Worm (Caenorhabditis elegans) whole organism, L4/young adult: Measurements from ENCODE around the gene math-4.

Experiments used
- W03F9.2 ChIP-seq: fragments of 150-350 bp; optimal IDR thresholded peaks from 2 replicates; lab custom pipeline; 2014; ENCODE audit warnings: missing biosample characterization, missing genetic modification characterization
- dao-5 ChIP-seq: sonication (generic microtip); optimal IDR thresholded peaks from 2 replicates; lab custom pipeline; 2016; ENCODE audit warnings: missing genotype, missing genetic modification characterization, moderate library complexity, missing compliant biosample characterization

DNA sequence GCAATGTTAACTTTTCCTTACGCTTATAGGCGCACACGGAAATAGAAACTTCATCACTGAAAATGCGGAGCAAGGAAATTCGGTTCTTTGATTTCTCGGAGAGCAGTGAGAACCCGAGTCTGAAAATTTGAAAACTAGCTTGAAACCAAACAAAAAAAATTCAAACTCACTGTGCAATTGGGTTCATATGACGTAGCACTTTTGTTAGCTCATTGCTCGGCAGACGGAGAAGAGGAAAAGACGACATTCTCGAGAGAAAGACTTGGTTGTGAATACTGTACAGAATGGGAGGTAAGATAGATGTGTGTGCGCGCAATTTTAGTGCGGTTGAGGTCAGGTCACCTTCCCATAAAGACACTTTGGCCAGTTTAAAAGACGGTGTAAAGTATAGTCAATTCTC, 32.0 kb downstream of the math-4 start, which contains the start of the genes F36H5.13 and F36H5.8:
- no peak for TF ChIP-seq dao-5
- no peak for TF ChIP-seq W03F9.2 (tag; lab: Kevin White, UChicago)
